Worm (Caenorhabditis elegans) whole organism, L4 larva: ENCODE results near the gene F20D6.9.

ENCODE experiments used
- F49E8.2 ChIP-seq: sonication (generic microtip); optimal IDR thresholded peaks from 2 replicates; lab custom pipeline; 2016; ENCODE audit warnings: missing compliant biosample characterization, mild to moderate bottlenecking, missing genetic modification characterization, borderline replicate concordance
- T26A8.4 ChIP-seq: fragments of 200-800 bp; sonication (Bioruptor generic); IDR thresholded peaks from 2 replicates; pipeline ENCODE4 v1.3.6; 2022; ENCODE audit warnings: missing genetic modification characterization, missing compliant biosample characterization
- ceh-28 ChIP-seq: fragments of 150-350 bp; optimal IDR thresholded peaks from 2 replicates; lab custom pipeline; 2014; ENCODE audit warnings: missing biosample characterization, missing genetic modification reagents, missing genetic modification characterization
- ceh-44 ChIP-seq: fragments of 200-800 bp; sonication (Bioruptor generic); IDR thresholded peaks from 2 replicates; pipeline ENCODE4 v1.3.6; 2022; ENCODE audit warnings: missing genetic modification reagents, missing genetic modification characterization, missing compliant biosample characterization
- ces-1 ChIP-seq: fragments of 150-350 bp; sonication (generic microtip); optimal IDR thresholded peaks from 4 replicates; lab custom pipeline; 2014; ENCODE audit warnings: missing biosample characterization, missing genetic modification reagents, missing genetic modification characterization
- lsy-2 ChIP-seq, 2 experiments: fragments of 150-350 bp in 1 of 2; sonication (generic microtip) in 1 of 2; optimal IDR thresholded peaks; 2 replicates each; lab custom pipeline; 2014 to 2017; ENCODE audit warnings: missing biosample characterization in 2 of 2, missing genetic modification characterization in 2 of 2
- mdl-1 ChIP-seq, 2 experiments: fragments of 150-350 bp in 1 of 2; sonication (generic microtip) in 1 of 2; optimal IDR thresholded peaks; 2 replicates each; lab custom pipeline; 2014 to 2017; ENCODE audit warnings: missing biosample characterization in 2 of 2, missing genetic modification characterization in 2 of 2
- nhr-11 ChIP-seq: fragments of 150-350 bp; optimal IDR thresholded peaks from 2 replicates; lab custom pipeline; 2014; ENCODE audit warnings: missing biosample characterization, missing genetic modification characterization
- nhr-237 ChIP-seq: sonication (generic microtip); optimal IDR thresholded peaks from 2 replicates; lab custom pipeline; 2017; ENCODE audit warnings: missing biosample characterization, missing genetic modification characterization
- nhr-77 ChIP-seq: fragments of 150-350 bp; optimal IDR thresholded peaks from 2 replicates; lab custom pipeline; 2014; ENCODE audit warnings: missing biosample characterization, missing genetic modification characterization
- spr-1 ChIP-seq: sonication (generic microtip); optimal IDR thresholded peaks from 2 replicates; lab custom pipeline; 2016; ENCODE audit warnings: mild to moderate bottlenecking, missing genetic modification characterization, missing compliant biosample characterization
- unc-39 ChIP-seq: sonication (generic microtip); optimal IDR thresholded peaks from 2 replicates; lab custom pipeline; 2017; ENCODE audit warnings: missing biosample characterization, missing genetic modification characterization

DNA sequence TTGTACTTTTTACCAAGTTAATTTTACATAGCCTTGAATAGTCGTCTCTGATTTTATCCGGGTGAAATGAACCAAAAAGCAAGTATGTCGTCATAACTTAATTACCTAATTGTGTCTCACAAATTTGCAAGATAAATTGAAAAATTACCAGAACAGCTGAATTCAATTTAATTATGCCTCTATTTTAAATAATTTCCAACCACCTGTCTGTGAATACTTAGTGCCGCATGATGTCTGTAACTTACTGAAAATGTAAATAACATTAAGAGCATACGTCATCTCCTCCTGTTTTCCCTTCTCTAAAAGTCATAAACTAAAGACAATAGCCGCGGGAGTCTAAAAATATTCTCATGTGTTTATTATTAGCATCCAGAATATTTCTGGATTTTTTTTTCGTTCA, 6.9 kb downstream of the F20D6.9 start:
- TF ChIP-seq mdl-1 (tag; optimal IDR thresholded peaks at IDR 0.05; lab: Kevin White, UChicago) (no peak), spr-1 (tag; lab: Kevin White, UChicago) (no peak), nhr-237 (tag; lab: Kevin White, UChicago) (no peak), F49E8.2 (tag; lab: Kevin White, UChicago) (no peak), ceh-44 (GFP tag; lab: Robert Waterston, UW) (no peak), nhr-77 (tag; lab: Kevin White, UChicago) (no peak), unc-39 (no peak), T26A8.4 (no peak), ces-1 (GFP tag; lab: Kevin White, UChicago) (no peak), ceh-28 (tag; lab: Kevin White, UChicago) (no peak), nhr-11 (tag; lab: Kevin White, UChicago) (no peak), lsy-2 (tag; optimal IDR thresholded peaks at IDR 0.05; lab: Kevin White, UChicago) (no peak)
